Worm (Caenorhabditis elegans) whole organism, L2 larva: ENCODE measurements around the gene rab-37.

Source experiments
- C34F6.9 ChIP-seq: fragments of 150-350 bp; optimal IDR thresholded peaks from 2 replicates; lab custom pipeline; 2014; ENCODE audit warnings: missing biosample characterization, missing genetic modification characterization
- F13H6.1 ChIP-seq: sonication (generic microtip); optimal IDR thresholded peaks from 2 replicates; lab custom pipeline; 2016; ENCODE audit warnings: missing genetic modification characterization, missing compliant biosample characterization
- R02D3.7 ChIP-seq: fragments of 150-350 bp; optimal IDR thresholded peaks from 2 replicates; lab custom pipeline; 2014; ENCODE audit warnings: missing biosample characterization, missing genetic modification characterization
- Y55F3AM.14 ChIP-seq: fragments of 200-800 bp; sonication (Bioruptor generic); optimal IDR thresholded peaks from 2 replicates; lab custom pipeline; 2018; ENCODE audit warnings: mild to moderate bottlenecking, missing genetic modification characterization, missing compliant biosample characterization
- ZK546.5 ChIP-seq: sonication (generic microtip); optimal IDR thresholded peaks from 2 replicates; lab custom pipeline; 2017; ENCODE audit warnings: missing biosample characterization, missing genetic modification characterization
- aly-2 ChIP-seq: fragments of 150-350 bp; optimal IDR thresholded peaks from 2 replicates; lab custom pipeline; 2014; ENCODE audit warnings: missing biosample characterization, missing genetic modification characterization
- ama-1 ChIP-seq: fragments of 150-350 bp; optimal IDR thresholded peaks from 2 replicates; lab custom pipeline; 2018; ENCODE audit warnings: inconsistent platforms
- blmp-1 ChIP-seq: sonication (generic microtip); optimal IDR thresholded peaks from 2 replicates; lab custom pipeline; 2017; ENCODE audit warnings: missing genetic modification characterization, mild to moderate bottlenecking, missing compliant biosample characterization, antibody characterized with exemption, moderate library complexity; ENCODE audit not compliant: insufficient read depth
- ceh-16 ChIP-seq: fragments of 150-350 bp; optimal IDR thresholded peaks from 2 replicates; lab custom pipeline; 2014; ENCODE audit warnings: missing biosample characterization, missing genetic modification characterization
- crh-2 ChIP-seq: sonication (generic microtip); optimal IDR thresholded peaks from 2 replicates; lab custom pipeline; 2017; ENCODE audit warnings: missing biosample characterization, missing genetic modification characterization
- egl-27 ChIP-seq: sonication (generic microtip); optimal IDR thresholded peaks from 3 replicates; lab custom pipeline; 2017; ENCODE audit warnings: missing biosample characterization, missing genetic modification reagents, missing genetic modification characterization
- elt-1 ChIP-seq: fragments of 150-350 bp; optimal IDR thresholded peaks from 2 replicates; lab custom pipeline; 2014; ENCODE audit warnings: missing biosample characterization, missing genetic modification characterization
- fos-1 ChIP-seq: fragments of 150-350 bp; optimal IDR thresholded peaks from 2 replicates; lab custom pipeline; 2014; ENCODE audit warnings: missing biosample characterization, missing genetic modification characterization
- gmeb-1 ChIP-seq: fragments of 150-350 bp; optimal IDR thresholded peaks from 2 replicates; lab custom pipeline; 2014; ENCODE audit warnings: missing biosample characterization, missing genetic modification characterization
- lin-39 ChIP-seq: fragments of 150-350 bp; optimal IDR thresholded peaks from 2 replicates; lab custom pipeline; 2014; ENCODE audit warnings: missing biosample characterization, missing genetic modification reagents, missing genetic modification characterization
- lsy-2 ChIP-seq, 2 experiments: fragments of 150-350 bp in 1 of 2; sonication (generic microtip) in 1 of 2; optimal IDR thresholded peaks; 2 replicates each; lab custom pipeline; 2014 to 2017; ENCODE audit warnings: missing biosample characterization in 2 of 2, missing genetic modification characterization in 2 of 2
- mbf-1 ChIP-seq: sonication (generic microtip); optimal IDR thresholded peaks from 2 replicates; lab custom pipeline; 2017; ENCODE audit warnings: missing biosample characterization, missing genetic modification characterization
- mdl-1 ChIP-seq, 2 experiments: fragments of 150-350 bp in 1 of 2; sonication (generic microtip) in 1 of 2; optimal IDR thresholded peaks; 2 replicates each; lab custom pipeline; 2017; ENCODE audit warnings: missing biosample characterization in 2 of 2, missing genetic modification characterization in 2 of 2
- nhr-10 ChIP-seq: sonication (generic microtip); optimal IDR thresholded peaks from 2 replicates; lab custom pipeline; 2017; ENCODE audit warnings: missing biosample characterization, missing genetic modification characterization
- nhr-11 ChIP-seq: fragments of 150-350 bp; optimal IDR thresholded peaks from 2 replicates; lab custom pipeline; 2014; ENCODE audit warnings: missing biosample characterization, missing genetic modification characterization
- nhr-129 ChIP-seq: fragments of 150-350 bp; optimal IDR thresholded peaks from 2 replicates; lab custom pipeline; 2014; ENCODE audit warnings: missing biosample characterization, missing genetic modification characterization
- nhr-21 ChIP-seq: fragments of 150-350 bp; optimal IDR thresholded peaks from 2 replicates; lab custom pipeline; 2014; ENCODE audit warnings: missing biosample characterization, missing genetic modification characterization
- nhr-23 ChIP-seq: fragments of 150-350 bp; optimal IDR thresholded peaks from 2 replicates; lab custom pipeline; 2014; ENCODE audit warnings: missing biosample characterization, missing genetic modification reagents, missing genetic modification characterization
- nhr-237 ChIP-seq: fragments of 150-350 bp; optimal IDR thresholded peaks from 2 replicates; lab custom pipeline; 2014; ENCODE audit warnings: missing biosample characterization, missing genetic modification characterization
- nhr-25 ChIP-seq: fragments of 150-350 bp; sonication (generic microtip); optimal IDR thresholded peaks from 3 replicates; lab custom pipeline; 2014; ENCODE audit warnings: missing biosample characterization, missing genetic modification characterization
- nhr-77 ChIP-seq: fragments of 150-350 bp; optimal IDR thresholded peaks from 2 replicates; lab custom pipeline; 2014; ENCODE audit warnings: missing biosample characterization, missing genetic modification characterization
- sem-4 ChIP-seq: fragments of 150-350 bp; optimal IDR thresholded peaks from 2 replicates; lab custom pipeline; 2014; ENCODE audit warnings: missing biosample characterization, missing genetic modification reagents, missing genetic modification characterization
- skn-1 ChIP-seq: sonication (generic microtip); optimal IDR thresholded peaks from 2 replicates; lab custom pipeline; 2017; ENCODE audit warnings: missing biosample characterization, missing genetic modification characterization
- sma-3 ChIP-seq: sonication (generic microtip); optimal IDR thresholded peaks from 2 replicates; lab custom pipeline; 2016; ENCODE audit warnings: missing genetic modification reagents, missing genetic modification characterization, missing compliant biosample characterization
- sma-9 ChIP-seq, 2 experiments: fragments of 150-350 bp in 1 of 2; sonication (generic microtip) in 1 of 2; optimal IDR thresholded peaks; 2 replicates each; lab custom pipeline; 2014 to 2016; ENCODE audit warnings: missing genetic modification characterization in 2 of 2, mild to moderate bottlenecking in 1 of 2, missing biosample characterization in 1 of 2, missing compliant biosample characterization in 1 of 2, missing genetic modification reagents in 1 of 2, moderate library complexity in 1 of 2
- snpc-4 ChIP-seq: fragments of 150-350 bp; optimal IDR thresholded peaks from 2 replicates; lab custom pipeline; 2014; ENCODE audit warnings: missing biosample characterization, missing genetic modification characterization
- unc-55 ChIP-seq: fragments of 150-350 bp; sonication (generic microtip); optimal IDR thresholded peaks from 3 replicates; lab custom pipeline; 2014; ENCODE audit warnings: missing biosample characterization, missing genetic modification reagents, missing genetic modification characterization
- unc-62 ChIP-seq: fragments of 150-350 bp; optimal IDR thresholded peaks from 2 replicates; lab custom pipeline; 2014; ENCODE audit warnings: missing biosample characterization, missing genetic modification reagents, missing genetic modification characterization
- ztf-1 ChIP-seq: fragments of 200-800 bp; sonication (Bioruptor generic); conservative IDR thresholded peaks from 2 replicates; pipeline ENCODE4 v1.3.6; 2022; ENCODE audit warnings: missing genetic modification characterization, missing compliant biosample characterization
- ztf-11 ChIP-seq: sonication (generic microtip); optimal IDR thresholded peaks from 2 replicates; lab custom pipeline; 2017; ENCODE audit warnings: missing biosample characterization, missing genetic modification characterization

Gene rab-37

DNA sequence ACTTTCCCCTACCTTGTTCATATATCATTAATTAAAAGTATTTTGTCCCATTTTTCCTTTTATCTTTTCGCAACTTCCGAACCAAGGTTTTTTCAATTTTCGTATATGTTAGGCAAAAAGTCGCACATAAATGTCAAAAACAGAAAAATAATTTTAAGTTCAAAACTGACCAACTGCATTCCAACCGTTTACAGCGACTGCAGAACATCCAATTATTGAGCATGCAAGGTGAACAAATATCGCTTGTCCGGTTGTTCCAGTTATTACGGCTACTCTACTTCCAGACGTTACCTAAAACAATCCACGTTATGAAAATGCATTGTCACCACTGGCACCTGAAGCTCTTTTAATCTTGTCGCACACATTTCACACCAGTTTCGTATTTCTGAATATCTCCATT is 38.0 kb upstream of the rab-37 start, which contains the start of gene C52B9.10:
TSS of gene C52B9.10 (plus strand) at position 301 of the 400 bp plus-strand sequence.
- TF ChIP-seq nhr-10 (tag; lab: Kevin White, UChicago) (no peak), ztf-1 (GFP tag; lab: Robert Waterston, UW) (no peak), aly-2 (tag; lab: Kevin White, UChicago) (no peak), mdl-1 (tag; optimal IDR thresholded peaks at IDR 0.05; lab: Kevin White, UChicago) (no peak), snpc-4 (tag; lab: Kevin White, UChicago) (no peak), nhr-237 (tag; lab: Kevin White, UChicago) (no peak), nhr-21 (tag; lab: Kevin White, UChicago) (no peak), crh-2 (tag; lab: Kevin White, UChicago) (no peak), blmp-1 (no peak), mbf-1 (tag; lab: Kevin White, UChicago) (no peak), nhr-11 (tag; lab: Kevin White, UChicago) (no peak)

DNA sequence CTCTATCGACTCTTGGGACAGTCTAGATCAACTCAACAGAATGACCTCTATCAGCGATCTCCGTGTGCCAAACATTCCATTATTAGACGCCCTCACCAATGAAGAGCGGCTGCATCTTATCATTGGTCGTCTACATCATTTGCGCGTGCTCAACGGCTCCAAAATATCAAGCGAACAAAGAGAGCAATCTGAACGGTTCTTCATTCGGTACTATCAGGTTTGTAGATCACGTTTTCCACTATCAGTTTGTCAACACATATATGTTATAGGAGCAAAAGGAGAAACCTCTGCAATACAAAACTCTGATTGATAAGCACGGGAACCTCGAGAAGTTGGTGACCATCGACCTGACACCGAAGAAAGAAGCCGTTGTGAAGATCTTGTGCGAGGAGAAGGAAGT is 32.7 kb upstream of the rab-37 start:
- TF ChIP-seq nhr-23 (no peak), unc-55 (GFP tag; lab: Kevin White, UChicago) (no peak), unc-62 (no peak), crh-2 (tag; lab: Kevin White, UChicago) (no peak), ztf-1 (GFP tag; lab: Robert Waterston, UW) (no peak), elt-1 (tag; lab: Kevin White, UChicago) (no peak), egl-27 (no peak), Y55F3AM.14 (GFP tag; lab: Kevin White, UChicago) (no peak), gmeb-1 (tag; lab: Kevin White, UChicago) (no peak), skn-1 (tag; lab: Kevin White, UChicago) (no peak), lin-39 (no peak), ztf-11 (tag; lab: Kevin White, UChicago) (no peak), ZK546.5 (tag; lab: Kevin White, UChicago) (no peak)
- TF ChIP-seq, all 48 proteins: peak for 0

DNA sequence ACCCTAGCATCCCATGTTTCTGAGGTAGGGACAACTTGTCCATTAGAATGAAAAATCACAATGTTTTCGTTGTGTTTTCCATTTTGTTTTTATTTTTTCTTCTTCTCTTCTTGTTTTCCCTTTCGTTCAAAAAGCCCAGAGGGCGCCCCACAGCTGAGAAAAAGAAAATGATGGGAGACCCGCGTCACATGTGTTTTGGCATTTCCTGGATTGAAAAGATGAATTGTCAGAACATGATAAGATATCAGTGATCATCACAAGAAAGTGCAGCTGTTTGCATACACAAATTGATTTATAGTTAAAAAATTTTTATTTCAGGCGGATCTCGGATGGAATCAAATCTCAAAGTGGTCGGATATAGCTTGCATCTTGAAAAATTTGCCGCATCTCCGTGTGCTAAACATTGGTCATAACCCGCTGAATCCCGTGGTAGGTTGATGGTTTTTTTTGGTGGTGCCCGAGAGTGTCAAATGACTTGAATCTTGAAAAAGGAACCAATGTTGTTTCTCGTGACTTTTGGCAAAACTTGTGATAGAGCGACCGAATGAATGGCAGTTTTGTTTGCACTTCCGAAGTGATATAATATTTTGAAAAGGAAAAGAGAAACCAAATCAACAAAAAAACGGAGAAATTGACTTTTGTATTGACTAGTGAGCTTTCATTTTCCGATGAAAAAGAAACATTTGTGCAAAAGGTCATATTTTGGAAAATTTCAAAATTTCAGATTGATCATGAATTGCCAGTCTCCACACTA is 30.7 kb upstream of the rab-37 start:
- peak; percentile 35 for TF ChIP-seq sma-9 (GFP tag; optimal IDR thresholded peaks at IDR 0.05; lab: Kevin White, UChicago)
- TF ChIP-seq sma-9 (tag; optimal IDR thresholded peaks at IDR 0.05; lab: Kevin White, UChicago): no peak
- peak; percentile 53 for TF ChIP-seq nhr-129 (tag; lab: Kevin White, UChicago)
- no peak for TF ChIP-seq aly-2 (tag; lab: Kevin White, UChicago)
- peak in 1 of 2 experiments; percentile 5 for TF ChIP-seq lsy-2 (tag; optimal IDR thresholded peaks at IDR 0.05; lab: Kevin White, UChicago)

DNA sequence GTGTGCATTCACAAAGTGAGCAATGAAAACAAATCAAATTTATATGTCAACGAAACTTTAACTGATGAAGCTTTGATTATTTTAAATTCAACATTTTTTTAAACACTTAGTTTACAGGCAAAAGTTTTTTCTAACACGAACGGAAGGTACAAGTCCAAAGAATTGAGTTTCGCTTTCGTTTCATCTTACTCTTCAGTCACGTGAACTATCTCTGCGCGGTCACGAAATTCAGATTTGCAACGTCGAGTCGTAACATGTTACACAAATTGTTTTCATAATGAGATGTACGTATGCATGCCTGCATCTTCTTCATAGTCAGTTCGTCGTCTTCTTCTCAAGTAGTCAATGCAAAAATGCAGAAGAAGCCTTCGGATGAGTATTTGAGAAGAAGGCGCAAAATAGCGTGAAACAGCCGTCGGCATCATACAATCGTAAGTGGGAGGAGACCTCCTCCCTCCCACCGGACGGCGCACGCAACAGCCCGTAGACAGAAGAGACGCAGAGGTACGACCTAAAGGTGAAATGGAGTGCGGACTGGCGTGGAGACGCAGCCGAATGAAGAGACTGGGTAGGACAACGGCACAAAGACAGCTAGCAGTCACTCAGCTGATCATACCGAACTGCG is 29.7 kb upstream of the rab-37 start, which contains the start of gene coel-1:
TSS of gene coel-1 (plus strand) at position 381 of the 625 bp plus-strand sequence.
- peak; percentile 67 for TF ChIP-seq C34F6.9 (tag; lab: Kevin White, UChicago)
- peak; percentile 64 for TF ChIP-seq nhr-25 (tag; lab: Kevin White, UChicago)
- peak; percentile 62 for TF ChIP-seq unc-55 (GFP tag; lab: Kevin White, UChicago)
- peak; percentile 24 for TF ChIP-seq sma-3 (GFP tag; lab: Kevin White, UChicago)
- TF ChIP-seq crh-2 (tag; lab: Kevin White, UChicago): peak; percentile 30
- TF ChIP-seq mdl-1 (tag; optimal IDR thresholded peaks at IDR 0.05; lab: Kevin White, UChicago): no peak
- TF ChIP-seq blmp-1: peak; percentile 57
- TF ChIP-seq nhr-129 (tag; lab: Kevin White, UChicago): peak; percentile 82
- TF ChIP-seq ama-1 (lab: Kevin White, UChicago): peak; percentile 4
- TF ChIP-seq nhr-77 (tag; lab: Kevin White, UChicago): no peak
- peak; percentile 72 for TF ChIP-seq sma-9 (GFP tag; optimal IDR thresholded peaks at IDR 0.05; lab: Kevin White, UChicago)
- no peak for TF ChIP-seq sma-9 (tag; optimal IDR thresholded peaks at IDR 0.05; lab: Kevin White, UChicago)
- TF ChIP-seq lsy-2 (tag; optimal IDR thresholded peaks at IDR 0.05; lab: Kevin White, UChicago): peak in 1 of 2 experiments; percentile 10
- TF ChIP-seq F13H6.1 (tag; lab: Kevin White, UChicago): peak; percentile 70
- no peak for TF ChIP-seq Y55F3AM.14 (GFP tag; lab: Kevin White, UChicago)
- TF ChIP-seq ztf-11 (tag; lab: Kevin White, UChicago): no peak
- TF ChIP-seq R02D3.7: no peak
- TF ChIP-seq fos-1: peak; percentile 43
- no peak for TF ChIP-seq skn-1 (tag; lab: Kevin White, UChicago)
- no peak for TF ChIP-seq nhr-21 (tag; lab: Kevin White, UChicago)
- TF ChIP-seq ceh-16: no peak
- TF ChIP-seq sem-4 (tag; lab: Kevin White, UChicago): peak; percentile 29
